Fruit fly (Drosophila melanogaster): ENCODE results near the gene CG7133.

CG7133 gene

DNA sequence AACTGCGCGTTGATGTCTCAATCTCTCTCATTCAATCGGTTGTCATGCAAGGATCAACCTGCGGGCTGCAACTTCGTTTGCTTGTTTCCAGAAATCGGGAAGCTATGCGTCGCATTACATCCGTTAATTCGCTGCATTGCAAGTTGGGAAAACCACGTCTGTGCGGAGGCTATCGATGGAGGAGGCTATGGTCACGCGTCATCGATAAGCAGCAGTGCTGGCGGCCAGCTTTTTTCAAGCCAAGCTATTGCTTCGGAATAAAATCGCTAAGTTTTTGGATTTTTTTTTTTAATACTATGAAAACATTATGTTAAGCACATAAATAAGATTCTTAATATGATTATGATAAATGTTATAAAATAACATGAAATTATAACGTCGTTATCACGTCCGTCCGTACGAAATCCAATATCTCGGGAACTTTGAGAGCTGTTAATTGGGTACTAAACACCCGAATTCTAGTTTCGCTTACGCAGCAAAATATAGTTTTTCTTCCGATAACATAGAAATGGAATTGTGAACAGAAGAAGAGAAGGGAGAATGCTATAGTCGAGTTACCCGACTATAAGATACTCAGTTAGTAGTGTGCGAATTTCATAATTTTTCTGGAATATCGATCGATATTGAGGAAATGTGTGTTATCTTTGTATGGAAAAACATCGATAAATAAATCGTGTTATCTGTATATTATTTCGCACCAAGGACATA, 2.5 kb downstream of the CG7133 start, which contains the start of gene CG7139 (continued):
- TF ChIP-seq ase (GFP tag; IDR thresholded peaks at IDR 0.05) (no peak), HLH4C (GFP tag; IDR thresholded peaks at IDR 0.05; ENCODE audit: partially characterized antibody) (peak; percentile 64), fd102C (GFP tag; optimal IDR thresholded peaks at IDR 0.05) (no peak), peb (GFP tag; IDR thresholded peaks at IDR 0.05) (no peak), grau (tag; optimal IDR thresholded peaks at IDR 0.05) (no peak), D (optimal IDR thresholded peaks at IDR 0.05) (no peak), D (GFP tag; optimal IDR thresholded peaks at IDR 0.05) (no peak), CG18764 (GFP tag; optimal IDR thresholded peaks at IDR 0.05) (no peak), mld (GFP tag; IDR thresholded peaks at IDR 0.05; ENCODE audit: partially characterized antibody) (peak; percentile 42; the same call in 1 of the 3 replicates), CG14014 (GFP tag; IDR thresholded peaks at IDR 0.05) (no peak), CG3995 (GFP tag; optimal IDR thresholded peaks at IDR 0.05) (no peak), gsb (GFP tag; IDR thresholded peaks at IDR 0.05) (no peak), CG15696 (tag; optimal IDR thresholded peaks at IDR 0.05) (no peak), nerfin-2 (GFP tag; IDR thresholded peaks at IDR 0.05; ENCODE audit: partially characterized antibody) (peak; percentile 70), CG14860 (GFP tag; IDR thresholded peaks at IDR 0.05; ENCODE audit: partially characterized antibody) (peak; percentile 62), Abd-B (GFP tag; optimal IDR thresholded peaks at IDR 0.05) (peak; percentile 8), wor (GFP tag; IDR thresholded peaks at IDR 0.05) (no peak), CG9215 (GFP tag; IDR thresholded peaks at IDR 0.05) (no peak), sens-2 (GFP tag; IDR thresholded peaks at IDR 0.05) (no peak), chif (GFP tag; optimal IDR thresholded peaks at IDR 0.05) (no peak), unpg (GFP tag; optimal IDR thresholded peaks at IDR 0.05) (no peak), CG1603 (tag; optimal IDR thresholded peaks at IDR 0.05) (peak; percentile 7), CG17912 (GFP tag; optimal IDR thresholded peaks at IDR 0.05) (no peak), crc (GFP tag; optimal IDR thresholded peaks at IDR 0.05) (no peak), kni (GFP tag; optimal IDR thresholded peaks at IDR 0.05) (no peak), chinmo (GFP tag; IDR thresholded peaks at IDR 0.05; ENCODE audit: partially characterized antibody) (0 out of 4 replicates have a peak, but pooled peaks have one; percentile 46), da (GFP tag; optimal IDR thresholded peaks at IDR 0.05) (no peak), ssp (GFP tag; IDR thresholded peaks at IDR 0.05) (no peak), zfh2 (GFP tag; optimal IDR thresholded peaks at IDR 0.05) (no peak), CG4360 (GFP tag; IDR thresholded peaks at IDR 0.05) (no peak), gt (GFP tag; IDR thresholded peaks at IDR 0.05) (no peak), CG16815 (GFP tag; optimal IDR thresholded peaks at IDR 0.05) (no peak), Rfx (GFP tag; IDR thresholded peaks at IDR 0.05) (no peak), CG4424 (GFP tag; optimal IDR thresholded peaks at IDR 0.05) (no peak), CG34224 (GFP tag; IDR thresholded peaks at IDR 0.05; ENCODE audit: partially characterized antibody) (peak; percentile 50), Hr3 (GFP tag; optimal IDR thresholded peaks at IDR 0.05) (no peak), HmgZ (tag; optimal IDR thresholded peaks at IDR 0.05) (peak; percentile 14), ATbp (GFP tag; optimal IDR thresholded peaks at IDR 0.05) (no peak), CG9817 (tag; optimal IDR thresholded peaks at IDR 0.05) (peak; percentile 1), ara (GFP tag; IDR thresholded peaks at IDR 0.05) (no peak), CG7786 (GFP tag; optimal IDR thresholded peaks at IDR 0.05) (no peak), Fer2 (tag; optimal IDR thresholded peaks at IDR 0.05) (no peak), CG18619 (GFP tag; optimal IDR thresholded peaks at IDR 0.05) (peak; percentile 1), CG17359 (tag; optimal IDR thresholded peaks at IDR 0.05) (no peak), CG1024 (GFP tag; IDR thresholded peaks at IDR 0.05) (no peak), ab (GFP tag; optimal IDR thresholded peaks at IDR 0.05) (no peak), CG6813 (GFP tag; optimal IDR thresholded peaks at IDR 0.05) (no peak), CG14441 (GFP tag; IDR thresholded peaks at IDR 0.05) (no peak), E2f1 (GFP tag; IDR thresholded peaks at IDR 0.05) (no peak), CG13894 (tag; optimal IDR thresholded peaks at IDR 0.05) (peak; percentile 26)

Data from whole organism, embryonic.